Worm (Caenorhabditis elegans) whole organism, young adult: ENCODE results near the gene Y43F4A.1.

Experiments used
- B0019.2 ChIP-seq: fragments of 200-800 bp; sonication (Bioruptor generic); conservative IDR thresholded peaks from 2 replicates; pipeline ENCODE4 v1.3.6; 2022; ENCODE audit warnings: missing genetic modification reagents, missing genetic modification characterization, missing compliant biosample characterization
- C06A6.2 ChIP-seq: fragments of 200-800 bp; sonication (Bioruptor generic); conservative IDR thresholded peaks from 2 replicates; pipeline ENCODE4 v1.3.6; 2022; ENCODE audit warnings: missing genetic modification characterization, missing compliant biosample characterization
- D2030.7 ChIP-seq: fragments of 200-800 bp; sonication (Bioruptor generic); IDR thresholded peaks from 2 replicates; pipeline ENCODE4 v1.3.6; 2022; ENCODE audit warnings: missing genetic modification reagents, missing genetic modification characterization, missing compliant biosample characterization
- F22D6.2 ChIP-seq: sonication (generic microtip); optimal IDR thresholded peaks from 2 replicates; lab custom pipeline; 2016; ENCODE audit warnings: mild to moderate bottlenecking, missing genetic modification characterization, missing compliant biosample characterization
- F49E8.2 ChIP-seq: sonication (generic microtip); optimal IDR thresholded peaks from 3 replicates; lab custom pipeline; 2017; ENCODE audit warnings: missing genetic modification characterization, mild to moderate bottlenecking, missing compliant biosample characterization, antibody characterized with exemption, moderate library complexity; ENCODE audit not compliant: insufficient read depth
- F55B11.4 ChIP-seq: sonication (generic microtip); optimal IDR thresholded peaks from 2 replicates; lab custom pipeline; 2016; ENCODE audit warnings: missing compliant biosample characterization, missing genetic modification characterization, borderline replicate concordance; ENCODE audit not compliant: insufficient read depth
- K11D2.4 ChIP-seq: fragments of 200-800 bp; sonication (Bioruptor generic); IDR thresholded peaks from 2 replicates; pipeline ENCODE4 v1.3.6; 2022; ENCODE audit warnings: missing genetic modification reagents, missing genetic modification characterization, missing compliant biosample characterization
- Y79H2A.3 ChIP-seq: fragments of 200-800 bp; sonication (Bioruptor generic); conservative IDR thresholded peaks from 2 replicates; pipeline ENCODE4 v1.3.6; 2022; ENCODE audit warnings: missing genetic modification reagents, missing genetic modification characterization, missing compliant biosample characterization
- ZK185.1 ChIP-seq: sonication (generic microtip); optimal IDR thresholded peaks from 2 replicates; lab custom pipeline; 2016; ENCODE audit warnings: mild to moderate bottlenecking, missing genetic modification characterization, missing compliant biosample characterization; ENCODE audit not compliant: poor library complexity, severe bottlenecking
- ama-1 ChIP-seq, 3 experiments: fragments of 150-350 bp in 1 of 3; sonication (generic microtip) in 2 of 3; optimal IDR thresholded peaks; 2 replicates each; lab custom pipeline; 2014 to 2018; ENCODE audit warnings: missing biosample characterization in 2 of 3, missing genetic modification characterization in 2 of 3, missing genetic modification reagents in 2 of 3
- aptf-3 ChIP-seq: fragments of 200-800 bp; sonication (Bioruptor generic); IDR thresholded peaks from 2 replicates; pipeline ENCODE4 v1.3.6; 2022; ENCODE audit warnings: missing genetic modification characterization, missing compliant biosample characterization
- attf-5 ChIP-seq: fragments of 200-800 bp; sonication (Bioruptor generic); optimal IDR thresholded peaks from 2 replicates; lab custom pipeline; 2018; ENCODE audit warnings: mild to moderate bottlenecking, missing genetic modification characterization, missing compliant biosample characterization
- attf-6 ChIP-seq: fragments of 200-800 bp; sonication (Bioruptor generic); IDR thresholded peaks from 2 replicates; pipeline ENCODE4 v1.3.6; 2022; ENCODE audit warnings: missing genetic modification reagents, missing genetic modification characterization, missing compliant biosample characterization
- bed-2 ChIP-seq: fragments of 200-800 bp; sonication (Bioruptor generic); IDR thresholded peaks from 2 replicates; pipeline ENCODE4 v1.3.6; 2022; ENCODE audit warnings: missing genetic modification reagents, missing genetic modification characterization, missing compliant biosample characterization
- cebp-1 ChIP-seq, 2 experiments: fragments of 200-800 bp in 1 of 2; sonication (Bioruptor generic) in 1 of 2; sonication (generic microtip) in 1 of 2; IDR thresholded peaks in 1 of 2; optimal IDR thresholded peaks in 1 of 2; 2 replicates each; pipeline versions ENCODE4 v1.3.6 to Lab custom; 2017 to 2022; ENCODE audit warnings: missing compliant biosample characterization in 2 of 2, missing genetic modification characterization in 2 of 2, mild to moderate bottlenecking in 1 of 2, missing genetic modification reagents in 1 of 2, moderate library complexity in 1 of 2
- ceh-58 ChIP-seq: fragments of 200-800 bp; sonication (Bioruptor generic); IDR thresholded peaks from 2 replicates; pipeline ENCODE4 v1.3.6; 2022; ENCODE audit warnings: missing genetic modification characterization, missing compliant biosample characterization
- dox-1 ChIP-seq: fragments of 200-800 bp; sonication (Bioruptor generic); IDR thresholded peaks from 2 replicates; pipeline ENCODE4 v1.3.6; 2022; ENCODE audit warnings: missing genetic modification reagents, missing genetic modification characterization, missing compliant biosample characterization
- dpff-1 ChIP-seq: sonication (generic microtip); optimal IDR thresholded peaks from 2 replicates; lab custom pipeline; 2017; ENCODE audit warnings: mild to moderate bottlenecking, missing genetic modification characterization, missing compliant biosample characterization
- gei-17 ChIP-seq: fragments of 200-800 bp; sonication (Bioruptor generic); optimal IDR thresholded peaks from 2 replicates; lab custom pipeline; 2018; ENCODE audit warnings: mild to moderate bottlenecking, missing genetic modification characterization, missing compliant biosample characterization
- let-526 ChIP-seq: fragments of 200-800 bp; sonication (Bioruptor generic); IDR thresholded peaks from 2 replicates; pipeline ENCODE4 v1.3.6; 2022; ENCODE audit warnings: missing genetic modification reagents, missing genetic modification characterization, missing compliant biosample characterization
- lin-26 ChIP-seq: fragments of 200-800 bp; sonication (Bioruptor generic); IDR thresholded peaks from 2 replicates; pipeline ENCODE4 v1.3.6; 2022; ENCODE audit warnings: missing genetic modification reagents, missing genetic modification characterization, missing compliant biosample characterization
- lin-35 ChIP-seq, 3 experiments: fragments of 150-350 bp in 2 of 3; sonication (generic microtip) in 1 of 3; optimal IDR thresholded peaks; 2 replicates each; lab custom pipeline; 2014 to 2018; ENCODE audit warnings: missing biosample characterization in 3 of 3, missing genetic modification characterization in 3 of 3, missing genetic modification reagents in 3 of 3
- lin-40 ChIP-seq: sonication (generic microtip); optimal IDR thresholded peaks from 2 replicates; lab custom pipeline; 2016; ENCODE audit warnings: missing genetic modification characterization, mild to moderate bottlenecking, missing compliant biosample characterization, missing genotype, missing genetic modification reagents
- lir-1 ChIP-seq: fragments of 200-800 bp; sonication (Bioruptor generic); conservative IDR thresholded peaks from 2 replicates; pipeline ENCODE4 v1.3.6; 2022; ENCODE audit warnings: missing genetic modification reagents, missing genetic modification characterization, missing compliant biosample characterization
- lsy-27 ChIP-seq: sonication (generic microtip); optimal IDR thresholded peaks from 2 replicates; lab custom pipeline; 2017; ENCODE audit warnings: missing genetic modification characterization, mild to moderate bottlenecking, missing compliant biosample characterization, antibody characterized with exemption, missing genotype, borderline replicate concordance; ENCODE audit not compliant: insufficient read depth
- madf-6 ChIP-seq: fragments of 200-800 bp; sonication (Bioruptor generic); IDR thresholded peaks from 2 replicates; pipeline ENCODE4 v1.3.6; 2022; ENCODE audit warnings: missing genetic modification reagents, missing genetic modification characterization, missing compliant biosample characterization
- mcd-1 ChIP-seq: fragments of 200-800 bp; sonication (Bioruptor generic); IDR thresholded peaks from 2 replicates; pipeline ENCODE4 v1.3.6; 2022; ENCODE audit warnings: missing genetic modification reagents, missing genetic modification characterization, missing compliant biosample characterization
- mel-28 ChIP-seq: sonication (generic microtip); optimal IDR thresholded peaks from 2 replicates; lab custom pipeline; 2016; ENCODE audit warnings: borderline replicate concordance, mild to moderate bottlenecking, missing genetic modification characterization, missing compliant biosample characterization
- nhr-80 ChIP-seq: sonication (generic microtip); optimal IDR thresholded peaks from 2 replicates; lab custom pipeline; 2016; ENCODE audit warnings: missing genetic modification characterization, missing compliant biosample characterization
- pbrm-1 ChIP-seq: fragments of 200-800 bp; sonication (Bioruptor generic); IDR thresholded peaks from 2 replicates; pipeline ENCODE4 v1.3.6; 2022; ENCODE audit warnings: missing genetic modification reagents, missing genetic modification characterization, missing compliant biosample characterization
- pha-4 ChIP-seq: fragments of 150-350 bp; sonication (generic microtip); optimal IDR thresholded peaks from 2 replicates; lab custom pipeline; 2014; ENCODE audit warnings: missing biosample characterization, missing genetic modification reagents, missing genetic modification characterization
- sea-2 ChIP-seq: fragments of 200-800 bp; sonication (Bioruptor generic); IDR thresholded peaks from 2 replicates; pipeline ENCODE4 v1.3.6; 2022; ENCODE audit warnings: missing genetic modification characterization, missing compliant biosample characterization
- snpc-1.1 ChIP-seq: sonication (generic microtip); optimal IDR thresholded peaks from 2 replicates; lab custom pipeline; 2017; ENCODE audit warnings: missing genetic modification characterization, mild to moderate bottlenecking, missing compliant biosample characterization, antibody characterized with exemption, moderate library complexity, missing genotype, missing genetic modification reagents; ENCODE audit not compliant: insufficient read depth
- somi-1 ChIP-seq: fragments of 200-800 bp; sonication (Bioruptor generic); optimal IDR thresholded peaks from 2 replicates; lab custom pipeline; 2018; ENCODE audit warnings: mild to moderate bottlenecking, missing genetic modification characterization, missing compliant biosample characterization
- tbp1 ChIP-seq: fragments of 200-800 bp; sonication (Bioruptor generic); optimal IDR thresholded peaks from 2 replicates; lab custom pipeline; 2018; ENCODE audit warnings: mild to moderate bottlenecking, missing genetic modification characterization, missing compliant biosample characterization
- xnd-1 ChIP-seq: sonication (generic microtip); optimal IDR thresholded peaks from 2 replicates; lab custom pipeline; 2016; ENCODE audit warnings: missing genotype, missing genetic modification reagents, missing genetic modification characterization, missing compliant biosample characterization
- ztf-26 ChIP-seq: sonication (generic microtip); optimal IDR thresholded peaks from 2 replicates; lab custom pipeline; 2017; ENCODE audit warnings: missing genetic modification characterization, missing compliant biosample characterization
- ztf-28 ChIP-seq: fragments of 200-800 bp; sonication (Bioruptor generic); IDR thresholded peaks from 2 replicates; pipeline ENCODE4 v1.3.6; 2022; ENCODE audit warnings: missing genetic modification reagents, missing genetic modification characterization, missing compliant biosample characterization

The Y43F4A.1 gene

ce11 chrIII:13275784-13276183 is 52.9 kb downstream of the Y43F4A.1 start (continued):
- peak; percentile 37 for TF ChIP-seq nhr-80 (tag; lab: Kevin White, UChicago)
- TF ChIP-seq F55B11.4 (tag; lab: Kevin White, UChicago): no peak
- TF ChIP-seq ama-1 (optimal IDR thresholded peaks at IDR 0.05; lab: Kevin White, UChicago): no peak
- TF ChIP-seq ama-1 (GFP tag; optimal IDR thresholded peaks at IDR 0.05; lab: Kevin White, UChicago): no peak
- TF ChIP-seq Y79H2A.3 (GFP tag; lab: Robert Waterston, UW): no peak
- TF ChIP-seq lin-40 (tag; lab: Kevin White, UChicago): peak; percentile 62
- TF ChIP-seq somi-1: no peak
- peak; percentile 62 for TF ChIP-seq attf-5 (GFP tag; lab: Kevin White, UChicago)
- TF ChIP-seq ztf-26 (tag; lab: Kevin White, UChicago): no peak
- TF ChIP-seq aptf-3: no peak
- no peak for TF ChIP-seq cebp-1 (GFP tag; IDR thresholded peaks at IDR 0.05; lab: Robert Waterston, UW)
- TF ChIP-seq cebp-1 (tag; optimal IDR thresholded peaks at IDR 0.05; lab: Kevin White, UChicago): peak; percentile 70
- no peak for TF ChIP-seq xnd-1 (tag; lab: Kevin White, UChicago)
- no peak for TF ChIP-seq mel-28 (tag; lab: Kevin White, UChicago)
- peak; percentile 48 for TF ChIP-seq mcd-1 (GFP tag; lab: Robert Waterston, UW)
- 0 out of 2 replicates have a peak, but pooled peaks have one; percentile 29 for TF ChIP-seq lin-26 (GFP tag; lab: Robert Waterston, UW)
- TF ChIP-seq dpff-1 (tag; lab: Kevin White, UChicago): no peak
- peak; percentile 66 for TF ChIP-seq dox-1 (GFP tag; lab: Robert Waterston, UW)
- TF ChIP-seq pbrm-1 (GFP tag; lab: Robert Waterston, UW): peak; percentile 29; the same call in 1 of the 2 replicates
- TF ChIP-seq B0019.2: no peak
- TF ChIP-seq bed-2 (GFP tag; lab: Robert Waterston, UW): no peak
- TF ChIP-seq ztf-28 (GFP tag; lab: Robert Waterston, UW): no peak
- TF ChIP-seq lin-35 (GFP tag; optimal IDR thresholded peaks at IDR 0.05; lab: Kevin White, UChicago): peak in 1 of 3 experiments; percentile 58

ce11 chrIII:13276958-13277357 is 54.1 kb downstream of the Y43F4A.1 start, which contains the start of gene unc-64:
Gene unc-64, plus strand, starts transcription at chrIII:13277258.
- TF ChIP-seq pha-4 (tag; lab: Kevin White, UChicago) (no peak), snpc-1.1 (tag; lab: Kevin White, UChicago) (no peak), K11D2.4 (GFP tag; lab: Robert Waterston, UW) (no peak), ceh-58 (GFP tag; lab: Robert Waterston, UW) (no peak), ZK185.1 (tag; lab: Kevin White, UChicago) (no peak), ama-1 (optimal IDR thresholded peaks at IDR 0.05; lab: Kevin White, UChicago) (no peak), ama-1 (GFP tag; optimal IDR thresholded peaks at IDR 0.05; lab: Kevin White, UChicago) (no peak), C06A6.2 (GFP tag; lab: Robert Waterston, UW) (no peak), F49E8.2 (tag; lab: Kevin White, UChicago) (no peak), lir-1 (GFP tag; lab: Robert Waterston, UW) (no peak), lsy-27 (tag; lab: Kevin White, UChicago) (no peak), sea-2 (GFP tag; lab: Robert Waterston, UW) (no peak), madf-6 (GFP tag; lab: Robert Waterston, UW) (no peak), F22D6.2 (tag; lab: Kevin White, UChicago) (no peak), gei-17 (GFP tag; lab: Kevin White, UChicago) (no peak), pbrm-1 (GFP tag; lab: Robert Waterston, UW) (no peak), D2030.7 (GFP tag; lab: Robert Waterston, UW) (no peak), tbp1 (GFP tag; lab: Kevin White, UChicago) (no peak), attf-6 (no peak), let-526 (GFP tag; lab: Robert Waterston, UW) (no peak)
- TF ChIP-seq, all 124 proteins: peak for 0
